Fruit fly (Drosophila melanogaster) whole organism, embryonic: Measurements from ENCODE around the gene Pkg21D.

ENCODE experiments used
- Bdp1 ChIP-seq: fragments of 200-800 bp; sonication (Bioruptor generic); optimal IDR thresholded peaks from 3 replicates; lab custom pipeline; 2016; ENCODE audit warnings: missing biosample characterization, missing genetic modification characterization
- C15 ChIP-seq: fragments of 200-800 bp; sonication (Bioruptor generic); IDR thresholded peaks from 3 replicates; pipeline ENCODE4 v1.3.6; 2022; ENCODE audit warnings: missing biosample characterization, missing genetic modification characterization
- CG10321 ChIP-seq: fragments of 200-800 bp; sonication (Bioruptor generic); IDR thresholded peaks from 2 replicates; pipeline ENCODE4 v1.3.6; 2022; ENCODE audit warnings: missing biosample characterization, missing genetic modification characterization
- CG10431 ChIP-seq: fragments of 200-800 bp; sonication (Bioruptor generic); optimal IDR thresholded peaks from 3 replicates; lab custom pipeline; 2018; ENCODE audit warnings: missing biosample characterization, mild to moderate bottlenecking, missing genetic modification characterization
- CG10979 ChIP-seq: fragments of 200-800 bp; sonication (Bioruptor generic); optimal IDR thresholded peaks from 2 replicates; lab custom pipeline; 2018; ENCODE audit warnings: missing biosample characterization, mild to moderate bottlenecking, missing genetic modification characterization, moderate library complexity
- CG11696 ChIP-seq: fragments of 200-800 bp; sonication (Bioruptor generic); IDR thresholded peaks from 2 replicates; pipeline ENCODE4 v1.3.6; 2022; ENCODE audit warnings: missing biosample characterization, missing genetic modification characterization
- CG12071 ChIP-seq: fragments of 200-800 bp; sonication (Bioruptor generic); optimal IDR thresholded peaks from 3 replicates; lab custom pipeline; 2018; ENCODE audit warnings: missing biosample characterization, mild to moderate bottlenecking, missing genetic modification characterization
- CG12659 ChIP-seq: fragments of 200-800 bp; sonication (Bioruptor generic); optimal IDR thresholded peaks from 3 replicates; lab custom pipeline; 2017; ENCODE audit warnings: mild to moderate bottlenecking, missing biosample characterization, missing genetic modification reagents, missing genetic modification characterization
- CG13123 ChIP-seq: fragments of 200-800 bp; sonication (Bioruptor generic); optimal IDR thresholded peaks from 2 replicates; lab custom pipeline; 2016; ENCODE audit warnings: missing biosample characterization, missing genetic modification characterization
- CG15514 ChIP-seq: fragments of 200-800 bp; sonication (Bioruptor generic); optimal IDR thresholded peaks from 3 replicates; lab custom pipeline; 2017; ENCODE audit warnings: missing biosample characterization, missing genetic modification characterization, mild to moderate bottlenecking, moderate library complexity, missing genetic modification reagents
- CG2116 ChIP-seq: fragments of 200-800 bp; sonication (Bioruptor generic); optimal IDR thresholded peaks from 3 replicates; lab custom pipeline; 2018; ENCODE audit warnings: missing biosample characterization, mild to moderate bottlenecking, missing genetic modification characterization
- CG2129 ChIP-seq: fragments of 200-800 bp; sonication (Bioruptor generic); IDR thresholded peaks from 2 replicates; pipeline ENCODE4 v1.3.6; 2022; ENCODE audit warnings: missing biosample characterization, missing genetic modification characterization; ENCODE audit not compliant: partially characterized antibody
- CG31224 ChIP-seq: fragments of 200-800 bp; sonication (Bioruptor generic); IDR thresholded peaks from 2 replicates; pipeline ENCODE4 v1.3.6; 2022; ENCODE audit warnings: missing biosample characterization, missing genetic modification characterization
- CG31388 ChIP-seq: fragments of 200-800 bp; sonication (Bioruptor generic); optimal IDR thresholded peaks from 2 replicates; lab custom pipeline; 2016; ENCODE audit warnings: missing biosample characterization, missing genetic modification characterization
- CG32767 ChIP-seq: fragments of 200-800 bp; sonication (Bioruptor generic); IDR thresholded peaks from 2 replicates; pipeline ENCODE4 v1.3.6; 2022; ENCODE audit warnings: missing biosample characterization, missing genetic modification characterization
- CG4617 ChIP-seq: fragments of 200-800 bp; sonication (Bioruptor generic); optimal IDR thresholded peaks from 3 replicates; lab custom pipeline; 2016; ENCODE audit warnings: missing biosample characterization, missing genetic modification characterization, borderline replicate concordance
- CG7357 ChIP-seq: fragments of 200-800 bp; sonication (Bioruptor generic); IDR thresholded peaks from 3 replicates; pipeline ENCODE4 v1.3.6; 2022; ENCODE audit warnings: missing biosample characterization, missing genetic modification characterization
- CkIIα-i1 ChIP-seq: fragments of 200-800 bp; sonication (Bioruptor generic); IDR thresholded peaks from 2 replicates; pipeline ENCODE4 v1.3.6; 2022; ENCODE audit warnings: missing biosample characterization, missing genetic modification characterization
- CrebB ChIP-seq: fragments of 200-800 bp; sonication (Bioruptor generic); optimal IDR thresholded peaks from 3 replicates; lab custom pipeline; 2018; ENCODE audit warnings: missing biosample characterization, mild to moderate bottlenecking, missing genetic modification characterization
- Dad ChIP-seq: fragments of 200-800 bp; sonication (Bioruptor generic); optimal IDR thresholded peaks from 3 replicates; lab custom pipeline; 2016; ENCODE audit warnings: missing biosample characterization, missing genetic modification characterization
- Doc3 ChIP-seq: fragments of 200-800 bp; sonication (Bioruptor generic); IDR thresholded peaks from 3 replicates; pipeline ENCODE4 v1.3.6; 2022; ENCODE audit warnings: missing biosample characterization, missing genetic modification characterization; ENCODE audit not compliant: partially characterized antibody
- Dp ChIP-seq: fragments of 200-800 bp; sonication (Bioruptor generic); optimal IDR thresholded peaks from 2 replicates; lab custom pipeline; 2018; ENCODE audit warnings: missing biosample characterization, mild to moderate bottlenecking, missing genetic modification characterization, moderate library complexity
- Dref ChIP-seq: fragments of 200-800 bp; sonication (Bioruptor generic); IDR thresholded peaks from 2 replicates; pipeline ENCODE4 v1.3.6; 2022; ENCODE audit warnings: missing biosample characterization, missing genetic modification characterization
- Jarid2 ChIP-seq: fragments of 200-800 bp; sonication (Bioruptor generic); optimal IDR thresholded peaks from 3 replicates; lab custom pipeline; 2017; ENCODE audit warnings: mild to moderate bottlenecking, missing biosample characterization, missing genetic modification reagents, missing genetic modification characterization
- Med ChIP-seq: fragments of 200-800 bp; sonication (Bioruptor generic); peaks from one replicate; lab custom pipeline; 2016; ENCODE audit warnings: missing biosample characterization, missing genetic modification characterization, mild to moderate bottlenecking, inconsistent platforms, moderate library complexity
- Myb ChIP-seq: fragments of 200-800 bp; sonication (Bioruptor generic); optimal IDR thresholded peaks from 2 replicates; lab custom pipeline; 2016; ENCODE audit warnings: missing biosample characterization, missing genetic modification characterization
- NFAT ChIP-seq: fragments of 200-800 bp; sonication (Bioruptor generic); IDR thresholded peaks from 2 replicates; pipeline ENCODE4 v1.3.6; 2022; ENCODE audit warnings: missing biosample characterization, missing genetic modification characterization
- Nf-YB ChIP-seq: fragments of 200-800 bp; sonication (Bioruptor generic); optimal IDR thresholded peaks from 3 replicates; lab custom pipeline; 2019; ENCODE audit warnings: missing biosample characterization, mild to moderate bottlenecking, missing genetic modification characterization, moderate library complexity
- Oaz ChIP-seq: fragments of 200-800 bp; sonication (Bioruptor generic); IDR thresholded peaks from 2 replicates; pipeline ENCODE4 v1.3.6; 2022; ENCODE audit warnings: missing biosample characterization, missing genetic modification characterization
- Opbp ChIP-seq: fragments of 200-800 bp; sonication (Bioruptor generic); IDR thresholded peaks from 3 replicates; pipeline ENCODE4 v1.3.6; 2022; ENCODE audit warnings: missing biosample characterization, missing genetic modification characterization; ENCODE audit not compliant: partially characterized antibody
- Pdp1 ChIP-seq, 2 experiments: fragments of 200-800 bp; sonication (Bioruptor generic); optimal IDR thresholded peaks; 3 replicates each; lab custom pipeline; 2016; ENCODE audit warnings: missing biosample characterization in 2 of 2, missing genetic modification characterization in 2 of 2, mild to moderate bottlenecking in 1 of 2, moderate library complexity in 1 of 2
- Sin3A ChIP-seq: fragments of >200 bp; optimal IDR thresholded peaks from 2 replicates; lab custom pipeline; 2018
- Spps ChIP-seq: fragments of 200-800 bp; sonication (Bioruptor generic); optimal IDR thresholded peaks from 2 replicates; lab custom pipeline; 2018; ENCODE audit warnings: missing biosample characterization, mild to moderate bottlenecking, missing genetic modification characterization
- Tbp ChIP-seq: fragments of >200 bp; optimal IDR thresholded peaks from 2 replicates; lab custom pipeline; 2018; ENCODE audit warnings: missing biosample characterization, missing genetic modification characterization
- ap ChIP-seq: fragments of 200-800 bp; sonication (Bioruptor generic); IDR thresholded peaks from 2 replicates; pipeline ENCODE4 v1.3.6; 2022; ENCODE audit warnings: missing biosample characterization, missing genetic modification characterization
- bbx ChIP-seq: fragments of 200-800 bp; sonication (Bioruptor generic); IDR thresholded peaks from 2 replicates; pipeline ENCODE4 v1.3.6; 2022; ENCODE audit warnings: missing biosample characterization, missing genetic modification characterization; ENCODE audit not compliant: partially characterized antibody
- crc ChIP-seq: fragments of 200-800 bp; sonication (Bioruptor generic); optimal IDR thresholded peaks from 2 replicates; lab custom pipeline; 2016; ENCODE audit warnings: missing biosample characterization, missing genetic modification characterization
- ewg ChIP-seq: fragments of 200-800 bp; sonication (Bioruptor generic); optimal IDR thresholded peaks from 3 replicates; lab custom pipeline; 2017; ENCODE audit warnings: mild to moderate bottlenecking, missing biosample characterization, missing genetic modification reagents, missing genetic modification characterization
- gem ChIP-seq: fragments of 200-800 bp; sonication (Bioruptor generic); optimal IDR thresholded peaks from 2 replicates; lab custom pipeline; 2019; ENCODE audit warnings: missing biosample characterization, mild to moderate bottlenecking, missing genetic modification characterization, moderate library complexity
- grn ChIP-seq: fragments of 200-800 bp; sonication (Bioruptor generic); optimal IDR thresholded peaks from 3 replicates; lab custom pipeline; 2017; ENCODE audit warnings: missing biosample characterization, missing genetic modification characterization
- nmo ChIP-seq: fragments of 200-800 bp; sonication (Bioruptor generic); optimal IDR thresholded peaks from 2 replicates; lab custom pipeline; 2018; ENCODE audit warnings: missing biosample characterization, mild to moderate bottlenecking, missing genetic modification characterization, moderate library complexity
- pum ChIP-seq: fragments of 200-800 bp; sonication (Bioruptor generic); optimal IDR thresholded peaks from 2 replicates; lab custom pipeline; 2016; ENCODE audit warnings: missing biosample characterization, missing genetic modification characterization
- run ChIP-seq: fragments of 200-800 bp; sonication (Bioruptor generic); optimal IDR thresholded peaks from 3 replicates; lab custom pipeline; 2018; ENCODE audit warnings: missing biosample characterization, mild to moderate bottlenecking, missing genetic modification characterization
- salm ChIP-seq: fragments of 200-800 bp; sonication (Bioruptor generic); optimal IDR thresholded peaks from 2 replicates; lab custom pipeline; 2018; ENCODE audit warnings: missing biosample characterization, mild to moderate bottlenecking, missing genetic modification characterization
- stwl ChIP-seq: fragments of 200-800 bp; sonication (Bioruptor generic); optimal IDR thresholded peaks from 3 replicates; lab custom pipeline; 2018; ENCODE audit warnings: missing biosample characterization, mild to moderate bottlenecking, missing genetic modification characterization, moderate library complexity
- toy ChIP-seq: fragments of 200-800 bp; sonication (Bioruptor generic); IDR thresholded peaks from 2 replicates; pipeline ENCODE4 v1.3.6; 2022; ENCODE audit warnings: missing biosample characterization, missing genetic modification characterization
- trem ChIP-seq: fragments of 200-800 bp; optimal IDR thresholded peaks from 3 replicates; lab custom pipeline; 2019; ENCODE audit warnings: missing biosample characterization, mild to moderate bottlenecking, missing genetic modification characterization, moderate library complexity
- tx ChIP-seq: fragments of 200-800 bp; sonication (Bioruptor generic); optimal IDR thresholded peaks from 2 replicates; lab custom pipeline; 2016; ENCODE audit warnings: missing biosample characterization, missing genetic modification characterization
- unc-4 ChIP-seq: fragments of 200-800 bp; sonication (Bioruptor generic); IDR thresholded peaks from 2 replicates; pipeline ENCODE4 v1.3.6; 2022; ENCODE audit warnings: missing biosample characterization, missing genetic modification characterization; ENCODE audit not compliant: partially characterized antibody
- wek ChIP-seq: fragments of 200-800 bp; sonication (Bioruptor generic); optimal IDR thresholded peaks from 3 replicates; lab custom pipeline; 2018; ENCODE audit warnings: missing biosample characterization, mild to moderate bottlenecking, missing genetic modification characterization, moderate library complexity

Pkg21D gene

DNA sequence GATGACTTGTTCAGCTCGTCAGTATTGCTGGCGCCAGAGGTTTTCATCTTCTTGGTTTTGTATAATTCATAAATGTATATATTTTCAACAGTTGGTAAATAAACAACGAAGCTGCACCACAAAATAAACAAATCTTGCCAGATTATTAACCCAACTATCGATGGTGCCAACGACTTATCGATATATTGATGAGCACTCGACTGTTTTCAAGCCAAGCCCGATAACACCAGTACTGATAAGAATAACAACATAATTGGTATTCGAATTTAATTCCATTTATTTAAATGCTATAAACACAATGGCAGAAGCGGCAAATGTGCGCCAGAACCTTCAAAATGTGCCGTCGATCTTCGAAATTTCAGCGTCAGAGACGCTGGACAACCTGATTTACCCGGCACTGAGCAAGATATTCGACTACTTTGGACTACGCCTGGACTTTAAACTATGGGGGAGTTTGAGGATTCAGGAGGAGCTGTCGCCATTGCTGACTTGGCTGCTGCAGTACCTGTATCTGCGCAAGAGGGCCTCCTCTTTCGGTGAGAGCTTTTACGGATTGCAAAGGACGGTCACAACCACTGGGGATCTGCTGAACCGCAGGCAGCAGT is 25.3 kb upstream of the Pkg21D start, which contains the start of the genes Saf6 and Pex12 (continued):
- TF ChIP-seq CG10431 (GFP tag; lab: Kevin White, UChicago) (no peak), tx (GFP tag; lab: Kevin White, UChicago) (no peak), CG2116 (GFP tag; lab: Kevin White, UChicago) (peak; percentile 65), CG31388 (GFP tag; lab: Kevin White, UChicago) (no peak), Opbp (GFP tag; lab: Robert Waterston, UW) (peak; percentile 85; the same call in 2 of the 3 replicates), Tbp (GFP tag; lab: Kevin White, UChicago) (no peak), CkIIα-i1 (GFP tag; lab: Robert Waterston, UW) (no peak), Sin3A (lab: Kevin White, UChicago) (peak; percentile 16), Bdp1 (GFP tag; lab: Kevin White, UChicago) (no peak), bbx (GFP tag; lab: Robert Waterston, UW) (peak; percentile 82), grn (no peak), CG31224 (GFP tag; lab: Robert Waterston, UW) (no peak), nmo (peak; percentile 3), Jarid2 (GFP tag; lab: Kevin White, UChicago) (no peak), Dp (GFP tag; lab: Kevin White, UChicago) (peak; percentile 43), CrebB (no peak), Nf-YB (GFP tag; lab: Kevin White, UChicago) (no peak), unc-4 (GFP tag; lab: Robert Waterston, UW) (peak; percentile 84), ap (GFP tag; lab: Robert Waterston, UW) (no peak), Med (peak; percentile 75), CG4617 (GFP tag; lab: Kevin White, UChicago) (peak; percentile 70), CG12659 (GFP tag; lab: Kevin White, UChicago) (peak; percentile 12), Spps (no peak), Oaz (GFP tag; lab: Robert Waterston, UW) (no peak), NFAT (GFP tag; lab: Robert Waterston, UW) (no peak), CG2129 (GFP tag; lab: Robert Waterston, UW) (peak; percentile 73), CG10979 (tag; lab: Kevin White, UChicago) (peak; percentile 26), ewg (GFP tag; lab: Kevin White, UChicago) (no peak), CG13123 (no peak), CG12071 (GFP tag; lab: Kevin White, UChicago) (no peak), trem (peak; percentile 11), wek (no peak), CG10321 (GFP tag; lab: Robert Waterston, UW) (no peak), CG32767 (GFP tag; lab: Robert Waterston, UW) (no peak), run (no peak), C15 (GFP tag; lab: Robert Waterston, UW) (no peak), Doc3 (peak; percentile 76), Dad (GFP tag; lab: Kevin White, UChicago) (no peak), stwl (tag; lab: Kevin White, UChicago) (peak; percentile 45), CG15514 (GFP tag; lab: Kevin White, UChicago) (peak; percentile 3), Pdp1 (GFP tag; optimal IDR thresholded peaks at IDR 0.05; lab: Kevin White, UChicago) (peak in 1 of 2 experiments; percentile 21), CG11696 (no peak), toy (no peak), pum (no peak), gem (tag; lab: Kevin White, UChicago) (no peak), Myb (GFP tag; lab: Kevin White, UChicago) (peak; percentile 15), CG7357 (GFP tag; lab: Robert Waterston, UW) (no peak), crc (GFP tag; lab: Kevin White, UChicago) (no peak), Dref (GFP tag; lab: Robert Waterston, UW) (peak; percentile 88), salm (tag; lab: Kevin White, UChicago) (no peak)
